Worm (Caenorhabditis elegans) whole organism, young adult: ENCODE results near the gene K10H10.7.

Experiments
- B0019.2 ChIP-seq: fragments of 200-800 bp; sonication (Bioruptor generic); conservative IDR thresholded peaks from 2 replicates; pipeline ENCODE4 v1.3.6; 2022; ENCODE audit warnings: missing genetic modification reagents, missing genetic modification characterization, missing compliant biosample characterization
- B0261.1 ChIP-seq: sonication (generic microtip); optimal IDR thresholded peaks from 2 replicates; lab custom pipeline; 2016; ENCODE audit warnings: mild to moderate bottlenecking, missing genetic modification characterization, moderate library complexity, missing compliant biosample characterization
- D2030.7 ChIP-seq: fragments of 200-800 bp; sonication (Bioruptor generic); IDR thresholded peaks from 2 replicates; pipeline ENCODE4 v1.3.6; 2022; ENCODE audit warnings: missing genetic modification reagents, missing genetic modification characterization, missing compliant biosample characterization
- F23B12.7 ChIP-seq: sonication (generic microtip); optimal IDR thresholded peaks from 2 replicates; lab custom pipeline; 2017; ENCODE audit warnings: missing genetic modification characterization, mild to moderate bottlenecking, missing compliant biosample characterization, antibody characterized with exemption, moderate library complexity; ENCODE audit not compliant: insufficient read depth
- F37B4.10 ChIP-seq: fragments of 200-800 bp; sonication (Bioruptor generic); IDR thresholded peaks from 2 replicates; pipeline ENCODE4 v1.3.6; 2022; ENCODE audit warnings: missing genetic modification characterization, missing compliant biosample characterization
- F49E8.2 ChIP-seq: sonication (generic microtip); optimal IDR thresholded peaks from 3 replicates; lab custom pipeline; 2017; ENCODE audit warnings: missing genetic modification characterization, mild to moderate bottlenecking, missing compliant biosample characterization, antibody characterized with exemption, moderate library complexity; ENCODE audit not compliant: insufficient read depth
- F52B5.7 ChIP-seq: sonication (generic microtip); optimal IDR thresholded peaks from 2 replicates; lab custom pipeline; 2016; ENCODE audit warnings: mild to moderate bottlenecking, missing genetic modification characterization, missing compliant biosample characterization
- F57C9.4 ChIP-seq: sonication (generic microtip); optimal IDR thresholded peaks from 2 replicates; lab custom pipeline; 2017; ENCODE audit warnings: mild to moderate bottlenecking, missing genetic modification characterization, missing compliant biosample characterization
- K12H6.12 ChIP-seq: fragments of 200-800 bp; sonication (Bioruptor generic); optimal IDR thresholded peaks from 2 replicates; lab custom pipeline; 2018; ENCODE audit warnings: mild to moderate bottlenecking, missing genetic modification characterization, missing compliant biosample characterization
- T07F8.4 ChIP-seq: sonication (generic microtip); optimal IDR thresholded peaks from 2 replicates; lab custom pipeline; 2016; ENCODE audit warnings: mild to moderate bottlenecking, missing genetic modification characterization, moderate library complexity, missing compliant biosample characterization
- ZK185.1 ChIP-seq: sonication (generic microtip); optimal IDR thresholded peaks from 2 replicates; lab custom pipeline; 2016; ENCODE audit warnings: mild to moderate bottlenecking, missing genetic modification characterization, missing compliant biosample characterization; ENCODE audit not compliant: poor library complexity, severe bottlenecking
- aptf-3 ChIP-seq: fragments of 200-800 bp; sonication (Bioruptor generic); IDR thresholded peaks from 2 replicates; pipeline ENCODE4 v1.3.6; 2022; ENCODE audit warnings: missing genetic modification characterization, missing compliant biosample characterization
- attf-5 ChIP-seq: fragments of 200-800 bp; sonication (Bioruptor generic); optimal IDR thresholded peaks from 2 replicates; lab custom pipeline; 2018; ENCODE audit warnings: mild to moderate bottlenecking, missing genetic modification characterization, missing compliant biosample characterization
- ceh-100 ChIP-seq: fragments of 200-800 bp; sonication (Bioruptor generic); IDR thresholded peaks from 2 replicates; pipeline ENCODE4 v1.3.6; 2022; ENCODE audit warnings: missing genetic modification reagents, missing genetic modification characterization, missing compliant biosample characterization
- ceh-27 ChIP-seq: fragments of 200-800 bp; sonication (Bioruptor generic); optimal IDR thresholded peaks from 2 replicates; lab custom pipeline; 2018; ENCODE audit warnings: mild to moderate bottlenecking, missing genetic modification characterization, moderate library complexity, missing compliant biosample characterization
- ceh-58 ChIP-seq: fragments of 200-800 bp; sonication (Bioruptor generic); IDR thresholded peaks from 2 replicates; pipeline ENCODE4 v1.3.6; 2022; ENCODE audit warnings: missing genetic modification characterization, missing compliant biosample characterization
- ceh-79 ChIP-seq: sonication (generic microtip); optimal IDR thresholded peaks from 2 replicates; lab custom pipeline; 2017; ENCODE audit warnings: mild to moderate bottlenecking, missing genetic modification characterization, missing compliant biosample characterization
- efl-1 ChIP-seq: fragments of 150-350 bp; optimal IDR thresholded peaks from 2 replicates; lab custom pipeline; 2014; ENCODE audit warnings: missing biosample characterization, missing genetic modification reagents, missing genetic modification characterization
- egl-44 ChIP-seq: fragments of 200-800 bp; sonication (Bioruptor generic); IDR thresholded peaks from 2 replicates; pipeline ENCODE4 v1.3.6; 2022; ENCODE audit warnings: missing genetic modification reagents, missing genetic modification characterization, missing compliant biosample characterization
- egrh-3 ChIP-seq: fragments of 200-800 bp; sonication (Bioruptor generic); IDR thresholded peaks from 2 replicates; pipeline ENCODE4 v1.3.6; 2022; ENCODE audit warnings: missing genetic modification reagents, missing genetic modification characterization, missing compliant biosample characterization
- hlh-12 ChIP-seq: sonication (generic microtip); optimal IDR thresholded peaks from 2 replicates; lab custom pipeline; 2016; ENCODE audit warnings: missing genetic modification characterization, missing compliant biosample characterization
- hlh-26 ChIP-seq: fragments of 200-800 bp; sonication (Bioruptor generic); conservative IDR thresholded peaks from 2 replicates; pipeline ENCODE4 v1.3.6; 2022; ENCODE audit warnings: missing genetic modification reagents, missing genetic modification characterization, missing compliant biosample characterization
- hrde-1 ChIP-seq: sonication (generic microtip); optimal IDR thresholded peaks from 2 replicates; lab custom pipeline; 2016; ENCODE audit warnings: missing genetic modification characterization, mild to moderate bottlenecking, missing compliant biosample characterization, moderate library complexity, missing genotype, missing genetic modification reagents, borderline replicate concordance
- lir-1 ChIP-seq: fragments of 200-800 bp; sonication (Bioruptor generic); conservative IDR thresholded peaks from 2 replicates; pipeline ENCODE4 v1.3.6; 2022; ENCODE audit warnings: missing genetic modification reagents, missing genetic modification characterization, missing compliant biosample characterization
- lsy-27 ChIP-seq: sonication (generic microtip); optimal IDR thresholded peaks from 2 replicates; lab custom pipeline; 2017; ENCODE audit warnings: missing genetic modification characterization, mild to moderate bottlenecking, missing compliant biosample characterization, antibody characterized with exemption, missing genotype, borderline replicate concordance; ENCODE audit not compliant: insufficient read depth
- madf-3 ChIP-seq: fragments of 200-800 bp; sonication (Bioruptor generic); IDR thresholded peaks from 2 replicates; pipeline ENCODE4 v1.3.6; 2022; ENCODE audit warnings: missing genetic modification reagents, missing genetic modification characterization, missing compliant biosample characterization
- madf-6 ChIP-seq: fragments of 200-800 bp; sonication (Bioruptor generic); IDR thresholded peaks from 2 replicates; pipeline ENCODE4 v1.3.6; 2022; ENCODE audit warnings: missing genetic modification reagents, missing genetic modification characterization, missing compliant biosample characterization
- madf-8 ChIP-seq: fragments of 200-800 bp; sonication (Bioruptor generic); conservative IDR thresholded peaks from 2 replicates; pipeline ENCODE4 v1.3.6; 2022; ENCODE audit warnings: missing genetic modification reagents, missing genetic modification characterization, missing compliant biosample characterization
- mcd-1 ChIP-seq: fragments of 200-800 bp; sonication (Bioruptor generic); IDR thresholded peaks from 2 replicates; pipeline ENCODE4 v1.3.6; 2022; ENCODE audit warnings: missing genetic modification reagents, missing genetic modification characterization, missing compliant biosample characterization
- mel-28 ChIP-seq: sonication (generic microtip); optimal IDR thresholded peaks from 2 replicates; lab custom pipeline; 2016; ENCODE audit warnings: borderline replicate concordance, mild to moderate bottlenecking, missing genetic modification characterization, missing compliant biosample characterization
- nfya-2 ChIP-seq: fragments of 200-800 bp; sonication (Bioruptor generic); IDR thresholded peaks from 2 replicates; pipeline ENCODE4 v1.3.6; 2022; ENCODE audit warnings: missing genetic modification reagents, missing genetic modification characterization, missing compliant biosample characterization
- nfyb-1 ChIP-seq: fragments of 200-800 bp; sonication (Bioruptor generic); IDR thresholded peaks from 2 replicates; pipeline ENCODE4 v1.3.6; 2022; ENCODE audit warnings: missing genetic modification reagents, missing genetic modification characterization, missing compliant biosample characterization
- rcor-1 ChIP-seq: fragments of 200-800 bp; sonication (Bioruptor generic); IDR thresholded peaks from 2 replicates; pipeline ENCODE4 v1.3.6; 2022; ENCODE audit warnings: missing genetic modification reagents, missing genetic modification characterization, missing compliant biosample characterization
- repo-1 ChIP-seq: sonication (generic microtip); optimal IDR thresholded peaks from 2 replicates; lab custom pipeline; 2017; ENCODE audit warnings: mild to moderate bottlenecking, missing genetic modification characterization, missing compliant biosample characterization
- rpc-1 ChIP-seq, 2 experiments: fragments of 150-350 bp in 1 of 2; sonication (generic microtip) in 1 of 2; optimal IDR thresholded peaks; 2 replicates each; lab custom pipeline; 2014 to 2018; ENCODE audit warnings: missing biosample characterization in 1 of 2, missing genetic modification characterization in 1 of 2, missing genetic modification reagents in 1 of 2, missing genotype in 1 of 2
- snpc-1.1 ChIP-seq: sonication (generic microtip); optimal IDR thresholded peaks from 2 replicates; lab custom pipeline; 2017; ENCODE audit warnings: missing genetic modification characterization, mild to moderate bottlenecking, missing compliant biosample characterization, antibody characterized with exemption, moderate library complexity, missing genotype, missing genetic modification reagents; ENCODE audit not compliant: insufficient read depth
- snpc-1.3 ChIP-seq: sonication (generic microtip); optimal IDR thresholded peaks from 2 replicates; lab custom pipeline; 2017; ENCODE audit warnings: missing genetic modification characterization, mild to moderate bottlenecking, missing compliant biosample characterization, antibody characterized with exemption, moderate library complexity, missing genotype, missing genetic modification reagents; ENCODE audit not compliant: insufficient read depth
- sptf-2 ChIP-seq: fragments of 200-800 bp; sonication (Bioruptor generic); optimal IDR thresholded peaks from 2 replicates; lab custom pipeline; 2018; ENCODE audit warnings: mild to moderate bottlenecking, missing genetic modification characterization, missing compliant biosample characterization
- tbp1 ChIP-seq: fragments of 200-800 bp; sonication (Bioruptor generic); optimal IDR thresholded peaks from 2 replicates; lab custom pipeline; 2018; ENCODE audit warnings: mild to moderate bottlenecking, missing genetic modification characterization, missing compliant biosample characterization
- xnd-1 ChIP-seq: sonication (generic microtip); optimal IDR thresholded peaks from 2 replicates; lab custom pipeline; 2016; ENCODE audit warnings: missing genotype, missing genetic modification reagents, missing genetic modification characterization, missing compliant biosample characterization
- zim-3 ChIP-seq: sonication (generic microtip); optimal IDR thresholded peaks from 2 replicates; lab custom pipeline; 2017; ENCODE audit warnings: mild to moderate bottlenecking, missing genetic modification characterization, moderate library complexity, missing compliant biosample characterization
- ztf-18 ChIP-seq: sonication (generic microtip); optimal IDR thresholded peaks from 2 replicates; lab custom pipeline; 2016; ENCODE audit warnings: missing genotype, mild to moderate bottlenecking, missing genetic modification characterization, missing compliant biosample characterization
- ztf-28 ChIP-seq: fragments of 200-800 bp; sonication (Bioruptor generic); IDR thresholded peaks from 2 replicates; pipeline ENCODE4 v1.3.6; 2022; ENCODE audit warnings: missing genetic modification reagents, missing genetic modification characterization, missing compliant biosample characterization
- ztf-6 ChIP-seq: fragments of 200-800 bp; sonication (Bioruptor generic); IDR thresholded peaks from 2 replicates; pipeline ENCODE4 v1.3.6; 2022; ENCODE audit warnings: missing genetic modification reagents, missing genetic modification characterization, missing compliant biosample characterization

K10H10.7 gene

ce11 chrII:14528233-14528802 lies 20.9 kb upstream of the K10H10.7 start, which contains the start of the genes F57C2.5 and spat-1 (continued):
- no peak for TF ChIP-seq lsy-27 (tag; lab: Kevin White, UChicago)
- TF ChIP-seq F23B12.7 (tag; lab: Kevin White, UChicago), result peak; percentile 47
- TF ChIP-seq madf-8 (GFP tag; lab: Robert Waterston, UW), result peak; percentile 12; the same call in 1 of the 2 replicates
- TF ChIP-seq madf-6 (GFP tag; lab: Robert Waterston, UW), result peak; percentile 41; the same call in 1 of the 2 replicates
- TF ChIP-seq ceh-58 (GFP tag; lab: Robert Waterston, UW), result no peak
- no peak for TF ChIP-seq xnd-1 (tag; lab: Kevin White, UChicago)
- TF ChIP-seq rcor-1, result 0 out of 2 replicates have a peak, but pooled peaks have one; percentile 10
- TF ChIP-seq ztf-18 (tag; lab: Kevin White, UChicago), result peak; percentile 42
- no peak for TF ChIP-seq repo-1 (tag; lab: Kevin White, UChicago)
- no peak for TF ChIP-seq madf-3 (GFP tag; lab: Robert Waterston, UW)
- TF ChIP-seq F49E8.2 (tag; lab: Kevin White, UChicago), result peak; percentile 38
- peak; percentile 44 for TF ChIP-seq tbp1 (GFP tag; lab: Kevin White, UChicago)
- TF ChIP-seq F37B4.10, result no peak
- peak; percentile 18 for TF ChIP-seq B0261.1 (tag; lab: Kevin White, UChicago)
- TF ChIP-seq lir-1 (GFP tag; lab: Robert Waterston, UW), result no peak
- TF ChIP-seq egrh-3 (GFP tag; lab: Robert Waterston, UW), result peak; percentile 33; the same call in 1 of the 2 replicates
- no peak for TF ChIP-seq egl-44 (GFP tag; lab: Robert Waterston, UW)
- no peak for TF ChIP-seq sptf-2 (GFP tag; lab: Kevin White, UChicago)
- peak; percentile 76; the same call in 1 of the 2 replicates for TF ChIP-seq D2030.7 (GFP tag; lab: Robert Waterston, UW)
- TF ChIP-seq snpc-1.1 (tag; lab: Kevin White, UChicago), result no peak
- no peak for TF ChIP-seq ceh-79 (tag; lab: Kevin White, UChicago)
- peak; percentile 59 for TF ChIP-seq ceh-27 (GFP tag; lab: Kevin White, UChicago)
- TF ChIP-seq aptf-3 (GFP tag; lab: Robert Waterston, UW), result no peak
- TF ChIP-seq mcd-1 (GFP tag; lab: Robert Waterston, UW), result peak; percentile 24; the same call in 1 of the 2 replicates
- TF ChIP-seq attf-5 (GFP tag; lab: Kevin White, UChicago), result peak; percentile 77
- TF ChIP-seq, all 124 proteins: peak for 39

DNA sequence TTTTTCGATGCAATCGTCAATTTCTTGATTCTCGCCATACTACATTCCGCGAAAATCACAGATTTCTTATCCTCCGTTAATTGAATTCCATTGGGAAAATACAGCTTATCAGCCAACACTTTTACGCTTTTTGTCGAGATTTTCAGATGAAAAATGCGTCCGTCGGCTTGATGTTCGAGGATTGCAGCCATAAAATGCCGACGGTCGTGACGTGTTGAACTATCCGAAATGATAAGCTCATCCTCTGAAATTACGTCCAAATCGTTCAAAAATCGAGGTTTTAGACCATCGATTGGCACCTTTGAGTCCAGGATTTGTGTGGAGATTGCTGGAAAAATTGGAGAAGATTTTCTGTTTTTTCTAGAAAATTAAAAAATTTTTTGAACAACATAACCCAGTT lies 19.6 kb upstream of the K10H10.7 start:
- TF ChIP-seq hlh-26 (GFP tag; lab: Robert Waterston, UW) (no peak), K12H6.12 (tag; lab: Kevin White, UChicago) (no peak), ztf-6 (GFP tag; lab: Robert Waterston, UW) (no peak), F52B5.7 (tag; lab: Kevin White, UChicago) (no peak), efl-1 (GFP tag; lab: Kevin White, UChicago) (no peak), F57C9.4 (tag; lab: Kevin White, UChicago) (no peak), mel-28 (no peak), snpc-1.3 (tag; lab: Kevin White, UChicago) (no peak), nfya-2 (GFP tag; lab: Robert Waterston, UW) (no peak), ZK185.1 (tag; lab: Kevin White, UChicago) (no peak), ceh-100 (GFP tag; lab: Robert Waterston, UW) (no peak), nfyb-1 (no peak), ztf-28 (GFP tag; lab: Robert Waterston, UW) (no peak), rpc-1 (optimal IDR thresholded peaks at IDR 0.05; lab: Kevin White, UChicago) (no peak), rpc-1 (tag; optimal IDR thresholded peaks at IDR 0.05; lab: Kevin White, UChicago) (no peak), hlh-12 (tag; lab: Kevin White, UChicago) (no peak), zim-3 (tag; lab: Kevin White, UChicago) (no peak), B0019.2 (GFP tag; lab: Robert Waterston, UW) (no peak), T07F8.4 (no peak), hrde-1 (tag; lab: Kevin White, UChicago) (no peak)
